Fruit fly (Drosophila melanogaster): Measurements from ENCODE around the gene mRpL1.

DNA sequence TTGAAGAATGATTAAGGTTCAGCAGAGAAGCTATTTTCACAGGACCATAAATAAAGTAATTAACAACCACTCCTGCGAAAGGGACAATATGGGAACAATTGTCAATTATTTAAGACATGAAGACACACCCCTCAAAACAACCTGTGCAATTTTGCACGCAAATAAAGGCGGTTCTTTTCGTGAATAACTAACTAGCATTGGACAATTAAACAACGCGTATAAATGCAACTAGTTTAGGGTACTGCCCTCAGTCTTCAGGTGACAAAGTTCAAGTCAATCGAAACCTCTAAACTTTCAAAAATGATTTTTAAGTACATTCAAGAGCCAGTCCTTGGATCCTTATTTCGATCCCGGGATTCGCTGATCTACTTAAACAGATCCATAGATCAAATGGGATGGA, 20.2 kb downstream of the mRpL1 start, which contains the start of gene Or85a:
- TF ChIP-seq CG1832 (GFP tag; optimal IDR thresholded peaks at IDR 0.05) = no peak
- no peak for TF ChIP-seq CG6854 (GFP tag; optimal IDR thresholded peaks at IDR 0.05)
- TF ChIP-seq CG33557 (GFP tag; optimal IDR thresholded peaks at IDR 0.05) = no peak
- TF ChIP-seq CG3065 (GFP tag; optimal IDR thresholded peaks at IDR 0.05) = no peak
- TF ChIP-seq CG30020 (tag; optimal IDR thresholded peaks at IDR 0.05) = no peak
- no peak for TF ChIP-seq CTCF (GFP tag; optimal IDR thresholded peaks at IDR 0.05)
